Worm (Caenorhabditis elegans) whole organism, mixed stage, embryonic: ENCODE results near the gene cutl-4.

Experiments
- ces-1 ChIP-seq: fragments of 150-350 bp; optimal IDR thresholded peaks from 2 replicates; lab custom pipeline; 2014; ENCODE audit warnings: missing biosample characterization, missing genetic modification reagents, missing genetic modification characterization
- lin-13 ChIP-seq: fragments of 150-350 bp; optimal IDR thresholded peaks from 2 replicates; lab custom pipeline; 2014; ENCODE audit warnings: missing biosample characterization, missing genetic modification characterization
- mab-5 ChIP-seq: fragments of 150-350 bp; optimal IDR thresholded peaks from 2 replicates; lab custom pipeline; 2014; ENCODE audit warnings: missing biosample characterization, missing genetic modification characterization
- mep-1 ChIP-seq: fragments of 150-350 bp; optimal IDR thresholded peaks from 2 replicates; lab custom pipeline; 2017; ENCODE audit warnings: missing biosample characterization, missing genetic modification reagents, missing genetic modification characterization, inconsistent platforms
- nhr-237 ChIP-seq: fragments of 150-350 bp; optimal IDR thresholded peaks from 2 replicates; lab custom pipeline; 2014; ENCODE audit warnings: missing biosample characterization, missing genetic modification characterization
- tbx-8 ChIP-seq: fragments of 200-800 bp; sonication (Bioruptor generic); optimal IDR thresholded peaks from 2 replicates; lab custom pipeline; 2018; ENCODE audit warnings: mild to moderate bottlenecking, missing genetic modification characterization, moderate library complexity, missing compliant biosample characterization
- unc-62 ChIP-seq: fragments of 150-350 bp; optimal IDR thresholded peaks from 2 replicates; lab custom pipeline; 2014; ENCODE audit warnings: missing biosample characterization, missing genetic modification reagents, missing genetic modification characterization

- TF ChIP-seq nhr-237 (tag; lab: Kevin White, UChicago) (no peak), mep-1 (tag; lab: Kevin White, UChicago) (no peak), ces-1 (GFP tag; lab: Kevin White, UChicago) (no peak), mab-5 (tag; lab: Kevin White, UChicago) (no peak), lin-13 (tag; lab: Kevin White, UChicago) (no peak), unc-62 (GFP tag; lab: Kevin White, UChicago) (no peak), tbx-8 (GFP tag; lab: Kevin White, UChicago) (no peak)
These were observed 40.0 kb downstream of the cutl-4 start, which contains the start of gene Y26G10.6 for ce11 chrV:17699659-17700058.
